Worm (Caenorhabditis elegans) whole organism, L4 larva: ENCODE data around the gene col-99.

Experiments
- F49E8.2 ChIP-seq: sonication (generic microtip); optimal IDR thresholded peaks from 2 replicates; lab custom pipeline; 2016; ENCODE audit warnings: missing compliant biosample characterization, mild to moderate bottlenecking, missing genetic modification characterization, borderline replicate concordance
- dpl-1 ChIP-seq: fragments of 150-350 bp; optimal IDR thresholded peaks from 2 replicates; lab custom pipeline; 2014; ENCODE audit warnings: missing biosample characterization, missing genetic modification reagents, missing genetic modification characterization
- lin-13 ChIP-seq: fragments of 150-350 bp; optimal IDR thresholded peaks from 2 replicates; lab custom pipeline; 2014; ENCODE audit warnings: missing biosample characterization, missing genetic modification reagents, missing genetic modification characterization
- lin-39 ChIP-seq: fragments of 150-350 bp; optimal IDR thresholded peaks from 2 replicates; lab custom pipeline; 2014; ENCODE audit warnings: missing biosample characterization, missing genetic modification reagents, missing genetic modification characterization
- mep-1 ChIP-seq: fragments of 150-350 bp; sonication (generic microtip); optimal IDR thresholded peaks from 3 replicates; lab custom pipeline; 2014; ENCODE audit warnings: missing biosample characterization, missing genetic modification characterization
- mxl-2 ChIP-seq: fragments of 200-800 bp; sonication (Bioruptor generic); conservative IDR thresholded peaks from 2 replicates; pipeline ENCODE4 v1.3.6; 2022; ENCODE audit warnings: missing genetic modification reagents, missing genetic modification characterization, missing compliant biosample characterization
- nhr-10 ChIP-seq: fragments of 150-350 bp; optimal IDR thresholded peaks from 2 replicates; lab custom pipeline; 2014; ENCODE audit warnings: missing biosample characterization, missing genetic modification characterization
- nhr-76 ChIP-seq: fragments of 150-350 bp; optimal IDR thresholded peaks from 2 replicates; lab custom pipeline; 2014; ENCODE audit warnings: missing biosample characterization, missing genetic modification characterization
- pqm-1 ChIP-seq: sonication (generic microtip); optimal IDR thresholded peaks from 2 replicates; lab custom pipeline; 2017; ENCODE audit warnings: missing biosample characterization, missing genetic modification characterization
- saeg-2 ChIP-seq: fragments of 200-800 bp; sonication (Bioruptor generic); IDR thresholded peaks from 2 replicates; pipeline ENCODE4 v1.3.6; 2022; ENCODE audit warnings: missing genetic modification reagents, missing genetic modification characterization, missing compliant biosample characterization
- tra-1 ChIP-seq: fragments of 200-800 bp; sonication (Bioruptor generic); IDR thresholded peaks from 2 replicates; pipeline ENCODE4 v1.3.6; 2022; ENCODE audit warnings: missing genetic modification reagents, missing genetic modification characterization, missing compliant biosample characterization
- unc-62 ChIP-seq, 3 experiments: fragments of 150-350 bp in 1 of 3; sonication (generic microtip); optimal IDR thresholded peaks in 2 of 3; peaks in 1 of 3; 1 replicate in 1 of 3; 2 replicates in 2 of 3; lab custom pipeline; 2014 to 2017; ENCODE audit warnings: missing biosample characterization in 3 of 3, missing genetic modification characterization in 3 of 3, missing genetic modification reagents in 3 of 3, missing genotype in 1 of 3
- zip-2 ChIP-seq: fragments of 150-350 bp; optimal IDR thresholded peaks from 2 replicates; lab custom pipeline; 2014; ENCODE audit warnings: missing biosample characterization, missing genetic modification characterization

- no peak for TF ChIP-seq nhr-76 (tag; lab: Kevin White, UChicago)
- no peak for TF ChIP-seq zip-2 (tag; lab: Kevin White, UChicago)
- TF ChIP-seq mep-1 (tag; lab: Kevin White, UChicago), result peak; percentile 66
- peak; percentile 56 for TF ChIP-seq F49E8.2 (tag; lab: Kevin White, UChicago)
- no peak for TF ChIP-seq lin-13
- peak; percentile 75 for TF ChIP-seq dpl-1 (GFP tag; lab: Kevin White, UChicago)
- TF ChIP-seq lin-39 (tag; lab: Kevin White, UChicago), result no peak
- no peak for TF ChIP-seq pqm-1 (tag; lab: Kevin White, UChicago)
- no peak for TF ChIP-seq mxl-2
- TF ChIP-seq tra-1 (GFP tag; lab: Robert Waterston, UW), result 0 out of 2 replicates have a peak, but pooled peaks have one; percentile 47
- TF ChIP-seq saeg-2, result no peak
- TF ChIP-seq nhr-10 (tag; lab: Kevin White, UChicago), result no peak
- TF ChIP-seq unc-62 (GFP tag; optimal IDR thresholded peaks at IDR 0.05 in 1 of 2; lab: Kevin White, UChicago), result no peak
- no peak for TF ChIP-seq unc-62 (tag; optimal IDR thresholded peaks at IDR 0.05; lab: Kevin White, UChicago)
Observed at ce11 chrIV:192046-192445, 44.3 kb upstream of the col-99 start, which contains the start of gene Y38C1AA.12.
